Worm (Caenorhabditis elegans) whole organism, young adult: Measurements from ENCODE around the gene C56C10.9.

Experiments
- B0035.1 ChIP-seq: sonication (generic microtip); optimal IDR thresholded peaks from 2 replicates; lab custom pipeline; 2016; ENCODE audit warnings: missing genetic modification characterization, mild to moderate bottlenecking, missing compliant biosample characterization, missing genotype, missing genetic modification reagents
- D2030.7 ChIP-seq: fragments of 200-800 bp; sonication (Bioruptor generic); IDR thresholded peaks from 2 replicates; pipeline ENCODE4 v1.3.6; 2022; ENCODE audit warnings: missing genetic modification reagents, missing genetic modification characterization, missing compliant biosample characterization
- F39B2.1 ChIP-seq: fragments of 200-800 bp; sonication (Bioruptor generic); IDR thresholded peaks from 2 replicates; pipeline ENCODE4 v1.3.6; 2022; ENCODE audit warnings: missing genetic modification reagents, missing genetic modification characterization, missing compliant biosample characterization
- F52B5.7 ChIP-seq: sonication (generic microtip); optimal IDR thresholded peaks from 2 replicates; lab custom pipeline; 2016; ENCODE audit warnings: mild to moderate bottlenecking, missing genetic modification characterization, missing compliant biosample characterization
- Y56A3A.18 ChIP-seq: fragments of 200-800 bp; sonication (Bioruptor generic); IDR thresholded peaks from 2 replicates; pipeline ENCODE4 v1.3.6; 2022; ENCODE audit warnings: missing genetic modification reagents, missing genetic modification characterization, missing compliant biosample characterization
- ama-1 ChIP-seq, 3 experiments: fragments of 150-350 bp in 1 of 3; sonication (generic microtip) in 2 of 3; optimal IDR thresholded peaks; 2 replicates each; lab custom pipeline; 2014 to 2018; ENCODE audit warnings: missing biosample characterization in 2 of 3, missing genetic modification characterization in 2 of 3, missing genetic modification reagents in 2 of 3
- aptf-3 ChIP-seq: fragments of 200-800 bp; sonication (Bioruptor generic); IDR thresholded peaks from 2 replicates; pipeline ENCODE4 v1.3.6; 2022; ENCODE audit warnings: missing genetic modification characterization, missing compliant biosample characterization
- athp-1 ChIP-seq: sonication (generic microtip); optimal IDR thresholded peaks from 2 replicates; lab custom pipeline; 2017; ENCODE audit warnings: mild to moderate bottlenecking, missing genetic modification characterization, missing compliant biosample characterization
- attf-5 ChIP-seq: fragments of 200-800 bp; sonication (Bioruptor generic); optimal IDR thresholded peaks from 2 replicates; lab custom pipeline; 2018; ENCODE audit warnings: mild to moderate bottlenecking, missing genetic modification characterization, missing compliant biosample characterization
- bed-1 ChIP-seq: fragments of 200-800 bp; sonication (Bioruptor generic); IDR thresholded peaks from 2 replicates; pipeline ENCODE4 v1.3.6; 2022; ENCODE audit warnings: missing genetic modification reagents, missing genetic modification characterization, missing compliant biosample characterization
- ccch-3 ChIP-seq: fragments of 200-800 bp; sonication (Bioruptor generic); optimal IDR thresholded peaks from 2 replicates; lab custom pipeline; 2018; ENCODE audit warnings: mild to moderate bottlenecking, missing genetic modification characterization, missing compliant biosample characterization
- cebp-2 ChIP-seq: fragments of 200-800 bp; sonication (Bioruptor generic); IDR thresholded peaks from 2 replicates; pipeline ENCODE4 v1.3.6; 2022; ENCODE audit warnings: missing genetic modification characterization, missing compliant biosample characterization
- ceh-100 ChIP-seq: fragments of 200-800 bp; sonication (Bioruptor generic); IDR thresholded peaks from 2 replicates; pipeline ENCODE4 v1.3.6; 2022; ENCODE audit warnings: missing genetic modification reagents, missing genetic modification characterization, missing compliant biosample characterization
- ceh-27 ChIP-seq: fragments of 200-800 bp; sonication (Bioruptor generic); optimal IDR thresholded peaks from 2 replicates; lab custom pipeline; 2018; ENCODE audit warnings: mild to moderate bottlenecking, missing genetic modification characterization, moderate library complexity, missing compliant biosample characterization
- ceh-40 ChIP-seq: fragments of 200-800 bp; sonication (Bioruptor generic); IDR thresholded peaks from 2 replicates; pipeline ENCODE4 v1.3.6; 2022; ENCODE audit warnings: missing genetic modification characterization, missing compliant biosample characterization
- ceh-58 ChIP-seq: fragments of 200-800 bp; sonication (Bioruptor generic); IDR thresholded peaks from 2 replicates; pipeline ENCODE4 v1.3.6; 2022; ENCODE audit warnings: missing genetic modification characterization, missing compliant biosample characterization
- ceh-79 ChIP-seq: sonication (generic microtip); optimal IDR thresholded peaks from 2 replicates; lab custom pipeline; 2017; ENCODE audit warnings: mild to moderate bottlenecking, missing genetic modification characterization, missing compliant biosample characterization
- chd-7 ChIP-seq: sonication (generic microtip); optimal IDR thresholded peaks from 2 replicates; lab custom pipeline; 2016; ENCODE audit warnings: mild to moderate bottlenecking, missing genetic modification characterization, moderate library complexity, missing compliant biosample characterization
- die-1 ChIP-seq: sonication (generic microtip); optimal IDR thresholded peaks from 2 replicates; lab custom pipeline; 2016; ENCODE audit warnings: missing genotype, mild to moderate bottlenecking, missing genetic modification characterization, missing compliant biosample characterization
- dpff-1 ChIP-seq: sonication (generic microtip); optimal IDR thresholded peaks from 2 replicates; lab custom pipeline; 2017; ENCODE audit warnings: mild to moderate bottlenecking, missing genetic modification characterization, missing compliant biosample characterization
- efl-1 ChIP-seq: fragments of 150-350 bp; optimal IDR thresholded peaks from 2 replicates; lab custom pipeline; 2014; ENCODE audit warnings: missing biosample characterization, missing genetic modification reagents, missing genetic modification characterization
- egl-44 ChIP-seq: fragments of 200-800 bp; sonication (Bioruptor generic); IDR thresholded peaks from 2 replicates; pipeline ENCODE4 v1.3.6; 2022; ENCODE audit warnings: missing genetic modification reagents, missing genetic modification characterization, missing compliant biosample characterization
- fkh-3 ChIP-seq: sonication (generic microtip); optimal IDR thresholded peaks from 2 replicates; lab custom pipeline; 2016; ENCODE audit warnings: mild to moderate bottlenecking, missing genetic modification characterization, missing compliant biosample characterization
- him-1 ChIP-seq: sonication (generic microtip); optimal IDR thresholded peaks from 2 replicates; lab custom pipeline; 2016; ENCODE audit warnings: missing genotype, missing genetic modification reagents, missing genetic modification characterization, missing compliant biosample characterization
- hlh-12 ChIP-seq: sonication (generic microtip); optimal IDR thresholded peaks from 2 replicates; lab custom pipeline; 2016; ENCODE audit warnings: missing genetic modification characterization, missing compliant biosample characterization
- lsl-1 ChIP-seq: fragments of 200-800 bp; sonication (Bioruptor generic); optimal IDR thresholded peaks from 2 replicates; lab custom pipeline; 2018; ENCODE audit warnings: mild to moderate bottlenecking, missing genetic modification characterization, moderate library complexity, missing compliant biosample characterization
- madf-10 ChIP-seq: sonication (generic microtip); optimal IDR thresholded peaks from 2 replicates; lab custom pipeline; 2016; ENCODE audit warnings: mild to moderate bottlenecking, missing genetic modification characterization, missing compliant biosample characterization
- madf-3 ChIP-seq: fragments of 200-800 bp; sonication (Bioruptor generic); IDR thresholded peaks from 2 replicates; pipeline ENCODE4 v1.3.6; 2022; ENCODE audit warnings: missing genetic modification reagents, missing genetic modification characterization, missing compliant biosample characterization
- madf-8 ChIP-seq: fragments of 200-800 bp; sonication (Bioruptor generic); conservative IDR thresholded peaks from 2 replicates; pipeline ENCODE4 v1.3.6; 2022; ENCODE audit warnings: missing genetic modification reagents, missing genetic modification characterization, missing compliant biosample characterization
- mcd-1 ChIP-seq: fragments of 200-800 bp; sonication (Bioruptor generic); IDR thresholded peaks from 2 replicates; pipeline ENCODE4 v1.3.6; 2022; ENCODE audit warnings: missing genetic modification reagents, missing genetic modification characterization, missing compliant biosample characterization
- mes-4 ChIP-seq: sonication (generic microtip); optimal IDR thresholded peaks from 2 replicates; lab custom pipeline; 2016; ENCODE audit warnings: missing genotype, missing genetic modification characterization, missing compliant biosample characterization
- mxl-1 ChIP-seq: sonication (generic microtip); optimal IDR thresholded peaks from 2 replicates; lab custom pipeline; 2016; ENCODE audit warnings: missing genetic modification characterization, missing compliant biosample characterization
- nfya-1 ChIP-seq: sonication (generic microtip); optimal IDR thresholded peaks from 2 replicates; lab custom pipeline; 2017; ENCODE audit warnings: antibody characterized with exemption, missing compliant biosample characterization, missing genetic modification characterization, borderline replicate concordance; ENCODE audit not compliant: insufficient read depth
- nhr-120 ChIP-seq: fragments of 200-800 bp; sonication (Bioruptor generic); IDR thresholded peaks from 2 replicates; pipeline ENCODE4 v1.3.6; 2022; ENCODE audit warnings: missing genetic modification characterization, missing compliant biosample characterization
- nhr-27 ChIP-seq: fragments of 200-800 bp; sonication (Bioruptor generic); optimal IDR thresholded peaks from 2 replicates; lab custom pipeline; 2018; ENCODE audit warnings: mild to moderate bottlenecking, missing genetic modification characterization, moderate library complexity, missing compliant biosample characterization
- pbrm-1 ChIP-seq: fragments of 200-800 bp; sonication (Bioruptor generic); IDR thresholded peaks from 2 replicates; pipeline ENCODE4 v1.3.6; 2022; ENCODE audit warnings: missing genetic modification reagents, missing genetic modification characterization, missing compliant biosample characterization
- pha-4 ChIP-seq: fragments of 150-350 bp; sonication (generic microtip); optimal IDR thresholded peaks from 2 replicates; lab custom pipeline; 2014; ENCODE audit warnings: missing biosample characterization, missing genetic modification reagents, missing genetic modification characterization
- rec-8 ChIP-seq, 2 experiments: sonication (generic microtip); optimal IDR thresholded peaks; 2 replicates each; lab custom pipeline; 2016; ENCODE audit warnings: mild to moderate bottlenecking in 2 of 2, missing genetic modification characterization in 2 of 2, missing genetic modification reagents in 2 of 2, missing genotype in 2 of 2, missing biosample characterization in 1 of 2, missing compliant biosample characterization in 1 of 2, moderate library complexity in 1 of 2
- sea-2 ChIP-seq: fragments of 200-800 bp; sonication (Bioruptor generic); IDR thresholded peaks from 2 replicates; pipeline ENCODE4 v1.3.6; 2022; ENCODE audit warnings: missing genetic modification characterization, missing compliant biosample characterization
- sptf-2 ChIP-seq: fragments of 200-800 bp; sonication (Bioruptor generic); optimal IDR thresholded peaks from 2 replicates; lab custom pipeline; 2018; ENCODE audit warnings: mild to moderate bottlenecking, missing genetic modification characterization, missing compliant biosample characterization
- tbp1 ChIP-seq: fragments of 200-800 bp; sonication (Bioruptor generic); optimal IDR thresholded peaks from 2 replicates; lab custom pipeline; 2018; ENCODE audit warnings: mild to moderate bottlenecking, missing genetic modification characterization, missing compliant biosample characterization
- tlf-1 ChIP-seq: fragments of 200-800 bp; sonication (Bioruptor generic); optimal IDR thresholded peaks from 2 replicates; lab custom pipeline; 2018; ENCODE audit warnings: mild to moderate bottlenecking, missing genetic modification characterization, missing compliant biosample characterization
- unc-130 ChIP-seq: sonication (generic microtip); optimal IDR thresholded peaks from 2 replicates; lab custom pipeline; 2016; ENCODE audit warnings: missing genetic modification reagents, missing genetic modification characterization, missing compliant biosample characterization
- zfh-2 ChIP-seq: fragments of 200-800 bp; sonication (Bioruptor generic); conservative IDR thresholded peaks from 2 replicates; pipeline ENCODE4 v1.3.6; 2022; ENCODE audit warnings: missing genetic modification reagents, missing genetic modification characterization, missing compliant biosample characterization
- ztf-3 ChIP-seq: fragments of 200-800 bp; sonication (Bioruptor generic); optimal IDR thresholded peaks from 2 replicates; lab custom pipeline; 2018; ENCODE audit warnings: mild to moderate bottlenecking, missing genetic modification characterization, missing compliant biosample characterization

C56C10.9 gene

ce11 chrII:6588605-6589292 lies 3.4 kb downstream of the C56C10.9 start, which contains the start of gene icd-1 (continued):
- TF ChIP-seq fkh-3 (tag; lab: Kevin White, UChicago) (no peak), ceh-27 (GFP tag; lab: Kevin White, UChicago) (peak; percentile 85), bed-1 (GFP tag; lab: Robert Waterston, UW) (no peak), aptf-3 (GFP tag; lab: Robert Waterston, UW) (no peak)

- peak; percentile 57 for TF ChIP-seq unc-130 (GFP tag; lab: Kevin White, UChicago)
- TF ChIP-seq athp-1 (tag; lab: Kevin White, UChicago): peak; percentile 76
- no peak for TF ChIP-seq sea-2 (GFP tag; lab: Robert Waterston, UW)
- TF ChIP-seq ceh-40 (GFP tag; lab: Robert Waterston, UW): no peak; the same call in none of the 2 replicates
- TF ChIP-seq ztf-3 (GFP tag; lab: Kevin White, UChicago): no peak
- peak; percentile 3 for TF ChIP-seq ceh-79 (tag; lab: Kevin White, UChicago)
- peak; percentile 17 for TF ChIP-seq lsl-1 (GFP tag; lab: Kevin White, UChicago)
- TF ChIP-seq pbrm-1 (GFP tag; lab: Robert Waterston, UW): peak; percentile 72; the same call in 1 of the 2 replicates
- TF ChIP-seq dpff-1 (tag; lab: Kevin White, UChicago): peak; percentile 34
- peak; percentile 91 for TF ChIP-seq F39B2.1
- TF ChIP-seq rec-8 (tag; optimal IDR thresholded peaks at IDR 0.05; lab: Kevin White, UChicago): no peak
- peak; percentile 29 for TF ChIP-seq B0035.1
- no peak for TF ChIP-seq ama-1 (optimal IDR thresholded peaks at IDR 0.05; lab: Kevin White, UChicago)
- TF ChIP-seq ama-1 (GFP tag; optimal IDR thresholded peaks at IDR 0.05; lab: Kevin White, UChicago): peak in 1 of 2 experiments; percentile 62
- TF ChIP-seq nhr-120 (GFP tag; lab: Robert Waterston, UW): no peak
- TF ChIP-seq him-1 (tag; lab: Kevin White, UChicago): peak; percentile 19
- peak; percentile 87 for TF ChIP-seq tlf-1 (GFP tag; lab: Kevin White, UChicago)
- peak; percentile 63 for TF ChIP-seq tbp1 (GFP tag; lab: Kevin White, UChicago)
- TF ChIP-seq aptf-3 (GFP tag; lab: Robert Waterston, UW): peak; percentile 60; the same call in 1 of the 2 replicates
- TF ChIP-seq hlh-12 (tag; lab: Kevin White, UChicago): no peak
- no peak for TF ChIP-seq efl-1 (GFP tag; lab: Kevin White, UChicago)
- TF ChIP-seq madf-8: peak; percentile 39; the same call in 1 of the 2 replicates
- no peak for TF ChIP-seq nfya-1 (tag; lab: Kevin White, UChicago)
- no peak for TF ChIP-seq ccch-3 (GFP tag; lab: Kevin White, UChicago)
- peak; percentile 94 for TF ChIP-seq madf-3 (GFP tag; lab: Robert Waterston, UW)
- peak; percentile 44 for TF ChIP-seq mcd-1 (GFP tag; lab: Robert Waterston, UW)
- TF ChIP-seq nhr-27: peak; percentile 49
- TF ChIP-seq pha-4 (tag; lab: Kevin White, UChicago): no peak
- peak; percentile 38 for TF ChIP-seq die-1 (tag; lab: Kevin White, UChicago)
- no peak for TF ChIP-seq attf-5 (GFP tag; lab: Kevin White, UChicago)
- peak; percentile 63 for TF ChIP-seq ceh-100 (GFP tag; lab: Robert Waterston, UW)
- TF ChIP-seq mes-4: peak; percentile 13
- peak; percentile 34 for TF ChIP-seq madf-10 (tag; lab: Kevin White, UChicago)
- TF ChIP-seq F52B5.7 (tag; lab: Kevin White, UChicago): peak; percentile 36
- TF ChIP-seq mxl-1: peak; percentile 10
- TF ChIP-seq Y56A3A.18 (GFP tag; lab: Robert Waterston, UW): peak; percentile 77
- peak; percentile 36; the same call in 1 of the 2 replicates for TF ChIP-seq D2030.7 (GFP tag; lab: Robert Waterston, UW)
- peak; percentile 77 for TF ChIP-seq chd-7 (tag; lab: Kevin White, UChicago)
- no peak for TF ChIP-seq sptf-2
- TF ChIP-seq egl-44: peak; percentile 43
- TF ChIP-seq cebp-2: peak; percentile 78; the same call in 1 of the 2 replicates
- TF ChIP-seq zfh-2 (GFP tag; lab: Robert Waterston, UW): no peak
- peak; percentile 76; the same call in 1 of the 2 replicates for TF ChIP-seq ceh-58 (GFP tag; lab: Robert Waterston, UW)
Measured at ce11 chrII:6587264-6587870, 4.8 kb downstream of the C56C10.9 start, which contains the start of gene C56C10.7. Gene C56C10.7 (minus strand): TSS chrII:6587575.
